Worm (Caenorhabditis elegans) whole organism, late embryonic: ENCODE measurements around the gene nhr-34.

Experiments used
- C08G9.2 ChIP-seq: sonication (generic microtip); optimal IDR thresholded peaks from 2 replicates; lab custom pipeline; 2016; ENCODE audit warnings: mild to moderate bottlenecking, missing genetic modification characterization, moderate library complexity, missing compliant biosample characterization
- K02D7.2 ChIP-seq: sonication (generic microtip); optimal IDR thresholded peaks from 2 replicates; lab custom pipeline; 2017; ENCODE audit warnings: mild to moderate bottlenecking, missing genetic modification characterization, missing compliant biosample characterization
- K09A11.1 ChIP-seq: sonication (generic microtip); optimal IDR thresholded peaks from 2 replicates; lab custom pipeline; 2017; ENCODE audit warnings: antibody characterized with exemption, mild to moderate bottlenecking, missing genetic modification characterization, missing compliant biosample characterization; ENCODE audit not compliant: insufficient read depth
- ahr-1 ChIP-seq: sonication (generic microtip); optimal IDR thresholded peaks from 2 replicates; lab custom pipeline; 2016; ENCODE audit warnings: missing genetic modification characterization, missing compliant biosample characterization
- ceh-14 ChIP-seq: sonication (generic microtip); optimal IDR thresholded peaks from 2 replicates; lab custom pipeline; 2016; ENCODE audit warnings: missing genotype, missing genetic modification characterization, missing compliant biosample characterization
- ceh-19 ChIP-seq: fragments of 200-800 bp; sonication (Bioruptor generic); optimal IDR thresholded peaks from 2 replicates; lab custom pipeline; 2018; ENCODE audit warnings: mild to moderate bottlenecking, missing genetic modification characterization, missing compliant biosample characterization
- ceh-24 ChIP-seq: sonication (generic microtip); optimal IDR thresholded peaks from 2 replicates; lab custom pipeline; 2016; ENCODE audit warnings: mild to moderate bottlenecking, missing genetic modification characterization, missing compliant biosample characterization
- ceh-30 ChIP-seq: fragments of 150-350 bp; optimal IDR thresholded peaks from 2 replicates; lab custom pipeline; 2014; ENCODE audit warnings: missing biosample characterization, missing genetic modification characterization
- ceh-48 ChIP-seq: sonication (generic microtip); optimal IDR thresholded peaks from 2 replicates; lab custom pipeline; 2016; ENCODE audit warnings: missing genetic modification characterization, inconsistent platforms, missing compliant biosample characterization
- ceh-6 ChIP-seq: fragments of 200-800 bp; sonication (Bioruptor generic); optimal IDR thresholded peaks from 2 replicates; lab custom pipeline; 2018; ENCODE audit warnings: mild to moderate bottlenecking, missing genetic modification characterization, missing compliant biosample characterization
- ceh-9 ChIP-seq: sonication (generic microtip); optimal IDR thresholded peaks from 2 replicates; lab custom pipeline; 2016; ENCODE audit warnings: mild to moderate bottlenecking, missing genetic modification characterization, inconsistent platforms, missing compliant biosample characterization
- dmd-4 ChIP-seq: sonication (generic microtip); optimal IDR thresholded peaks from 2 replicates; lab custom pipeline; 2016; ENCODE audit warnings: borderline replicate concordance, missing genetic modification characterization, missing compliant biosample characterization
- dve-1 ChIP-seq: sonication (generic microtip); optimal IDR thresholded peaks from 2 replicates; lab custom pipeline; 2017; ENCODE audit warnings: antibody characterized with exemption, mild to moderate bottlenecking, missing genetic modification characterization, missing compliant biosample characterization
- elt-2 ChIP-seq: sonication (generic microtip); optimal IDR thresholded peaks from 2 replicates; lab custom pipeline; 2016; ENCODE audit warnings: missing genetic modification reagents, missing genetic modification characterization, missing compliant biosample characterization
- elt-4 ChIP-seq: sonication (generic microtip); optimal IDR thresholded peaks from 2 replicates; lab custom pipeline; 2016; ENCODE audit warnings: missing genetic modification characterization, missing compliant biosample characterization
- ets-4 ChIP-seq: sonication (generic microtip); optimal IDR thresholded peaks from 2 replicates; lab custom pipeline; 2016; ENCODE audit warnings: missing genetic modification characterization, missing compliant biosample characterization
- fax-1 ChIP-seq: sonication (generic microtip); optimal IDR thresholded peaks from 2 replicates; lab custom pipeline; 2016; ENCODE audit warnings: missing genotype, missing genetic modification characterization, missing compliant biosample characterization
- fkh-10 ChIP-seq: fragments of 150-350 bp; optimal IDR thresholded peaks from 2 replicates; lab custom pipeline; 2014; ENCODE audit warnings: missing biosample characterization, missing genetic modification reagents, missing genetic modification characterization
- hlh-13 ChIP-seq: fragments of 200-800 bp; sonication (Bioruptor generic); optimal IDR thresholded peaks from 2 replicates; lab custom pipeline; 2018; ENCODE audit warnings: mild to moderate bottlenecking, missing genetic modification characterization, missing compliant biosample characterization
- hlh-30 ChIP-seq: sonication (generic microtip); optimal IDR thresholded peaks from 2 replicates; lab custom pipeline; 2017; ENCODE audit warnings: antibody characterized with exemption, missing genetic modification characterization, missing compliant biosample characterization; ENCODE audit not compliant: insufficient read depth
- hlh-6 ChIP-seq: sonication (generic microtip); optimal IDR thresholded peaks from 2 replicates; lab custom pipeline; 2016; ENCODE audit warnings: missing genotype, missing genetic modification characterization, missing compliant biosample characterization
- hlh-8 ChIP-seq: sonication (generic microtip); optimal IDR thresholded peaks from 2 replicates; lab custom pipeline; 2016; ENCODE audit warnings: missing genotype, missing genetic modification characterization, missing compliant biosample characterization
- lin-11 ChIP-seq: fragments of 200-800 bp; sonication (Bioruptor generic); optimal IDR thresholded peaks from 2 replicates; lab custom pipeline; 2018; ENCODE audit warnings: mild to moderate bottlenecking, missing genetic modification characterization, missing compliant biosample characterization
- madf-2 ChIP-seq: sonication (generic microtip); optimal IDR thresholded peaks from 2 replicates; lab custom pipeline; 2017; ENCODE audit warnings: missing genetic modification characterization, missing compliant biosample characterization
- mec-3 ChIP-seq: sonication (generic microtip); optimal IDR thresholded peaks from 2 replicates; lab custom pipeline; 2016; ENCODE audit warnings: borderline replicate concordance, missing genetic modification characterization, missing compliant biosample characterization
- nhr-232 ChIP-seq: sonication (generic microtip); optimal IDR thresholded peaks from 2 replicates; lab custom pipeline; 2016; ENCODE audit warnings: missing genetic modification characterization, missing compliant biosample characterization
- npax-4 ChIP-seq: sonication (generic microtip); optimal IDR thresholded peaks from 2 replicates; lab custom pipeline; 2016; ENCODE audit warnings: missing genetic modification characterization, missing compliant biosample characterization
- odd-2 ChIP-seq: sonication (generic microtip); optimal IDR thresholded peaks from 2 replicates; lab custom pipeline; 2017; ENCODE audit warnings: antibody characterized with exemption, mild to moderate bottlenecking, missing genetic modification characterization, missing compliant biosample characterization
- pat-9 ChIP-seq: fragments of 200-800 bp; sonication (Bioruptor generic); optimal IDR thresholded peaks from 2 replicates; lab custom pipeline; 2018; ENCODE audit warnings: mild to moderate bottlenecking, missing genetic modification characterization, moderate library complexity, missing compliant biosample characterization
- pha-2 ChIP-seq: sonication (generic microtip); optimal IDR thresholded peaks from 2 replicates; lab custom pipeline; 2017; ENCODE audit warnings: mild to moderate bottlenecking, missing genetic modification characterization, missing compliant biosample characterization
- pqm-1 ChIP-seq: sonication (generic microtip); optimal IDR thresholded peaks from 2 replicates; lab custom pipeline; 2016; ENCODE audit warnings: missing genetic modification characterization, missing compliant biosample characterization
- pros-1 ChIP-seq: fragments of 150-350 bp; optimal IDR thresholded peaks from 2 replicates; lab custom pipeline; 2014; ENCODE audit warnings: missing biosample characterization, missing genetic modification reagents, missing genetic modification characterization
- ref-2 ChIP-seq: sonication (generic microtip); optimal IDR thresholded peaks from 2 replicates; lab custom pipeline; 2016; ENCODE audit warnings: missing genetic modification characterization, missing compliant biosample characterization
- rnt-1 ChIP-seq: sonication (generic microtip); optimal IDR thresholded peaks from 2 replicates; lab custom pipeline; 2016; ENCODE audit warnings: missing genetic modification characterization, missing compliant biosample characterization
- sdc-2 ChIP-seq: sonication (generic microtip); optimal IDR thresholded peaks from 2 replicates; lab custom pipeline; 2016; ENCODE audit warnings: missing genotype, missing genetic modification characterization, missing compliant biosample characterization
- sox-2 ChIP-seq: fragments of 200-800 bp; sonication (Bioruptor generic); IDR thresholded peaks from 2 replicates; pipeline ENCODE4 v1.3.6; 2022; ENCODE audit warnings: missing genetic modification reagents, missing genetic modification characterization, missing compliant biosample characterization
- tbx-2 ChIP-seq: sonication (generic microtip); optimal IDR thresholded peaks from 2 replicates; lab custom pipeline; 2016; ENCODE audit warnings: missing genetic modification characterization, missing compliant biosample characterization
- unc-42 ChIP-seq: sonication (generic microtip); optimal IDR thresholded peaks from 2 replicates; lab custom pipeline; 2016; ENCODE audit warnings: missing genotype, missing genetic modification characterization, missing compliant biosample characterization
- zip-5 ChIP-seq: sonication (generic microtip); optimal IDR thresholded peaks from 2 replicates; lab custom pipeline; 2016; ENCODE audit warnings: missing genetic modification characterization, missing compliant biosample characterization
- ztf-16 ChIP-seq: sonication (generic microtip); optimal IDR thresholded peaks from 2 replicates; lab custom pipeline; 2017; ENCODE audit warnings: missing genetic modification characterization, missing compliant biosample characterization

Gene nhr-34

DNA sequence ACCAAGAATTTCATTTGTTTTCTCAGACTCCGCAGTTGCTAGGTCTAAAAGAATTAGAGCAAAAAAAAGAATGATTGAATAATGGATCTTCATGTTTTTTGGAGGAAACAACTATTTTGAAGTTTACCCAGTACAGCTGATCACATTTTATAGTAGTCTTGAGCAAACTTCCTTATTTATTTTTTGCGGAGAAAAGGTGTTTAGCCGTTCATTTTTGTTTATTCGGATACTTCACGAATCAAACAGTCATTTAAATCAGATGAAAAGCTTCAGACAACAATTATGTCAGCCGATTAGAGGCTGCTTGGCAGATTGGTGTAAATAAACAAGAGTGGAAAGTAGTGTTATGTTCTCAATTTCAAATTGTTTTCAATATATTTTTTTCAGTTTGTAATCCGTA is 51.2 kb downstream of the nhr-34 start, which contains the start of gene W09C2.8:
TSS of gene W09C2.8 (minus strand) at position 101 of the 400 bp plus-strand sequence.
- no peak for TF ChIP-seq hlh-8

- TF ChIP-seq ceh-19: no peak
- TF ChIP-seq K02D7.2 (tag; lab: Kevin White, UChicago): no peak
- no peak for TF ChIP-seq ref-2 (tag; lab: Kevin White, UChicago)
- no peak for TF ChIP-seq npax-4 (tag; lab: Kevin White, UChicago)
Measured at ce11 chrIV:9623269-9623668, 52.2 kb downstream of the nhr-34 start, which contains the start of gene W09C2.9. Gene W09C2.9 (minus strand): TSS chrIV:9623369.

- TF ChIP-seq hlh-6 (tag; lab: Kevin White, UChicago) (no peak), unc-42 (tag; lab: Kevin White, UChicago) (no peak), ceh-19 (no peak), mec-3 (tag; lab: Kevin White, UChicago) (no peak), lin-11 (tag; lab: Kevin White, UChicago) (no peak), odd-2 (tag; lab: Kevin White, UChicago) (no peak), ztf-16 (tag; lab: Kevin White, UChicago) (no peak), zip-5 (tag; lab: Kevin White, UChicago) (no peak), elt-2 (no peak), hlh-30 (no peak), pros-1 (tag; lab: Kevin White, UChicago) (no peak), hlh-8 (no peak), tbx-2 (no peak), fkh-10 (GFP tag; lab: Kevin White, UChicago) (no peak)
Measured at ce11 chrIV:9622272-9622671, 53.2 kb downstream of the nhr-34 start, which contains the start of gene W09C2.7. Gene W09C2.7 (minus strand): TSS chrIV:9622372.

- no peak for TF ChIP-seq tbx-2
- TF ChIP-seq sox-2: no peak
- TF ChIP-seq ceh-19: no peak
- TF ChIP-seq ceh-14 (tag; lab: Kevin White, UChicago): no peak
- TF ChIP-seq ets-4 (tag; lab: Kevin White, UChicago): no peak
- TF ChIP-seq ceh-48: no peak
- no peak for TF ChIP-seq nhr-232 (tag; lab: Kevin White, UChicago)
- no peak for TF ChIP-seq ceh-6 (GFP tag; lab: Kevin White, UChicago)
- no peak for TF ChIP-seq hlh-13 (GFP tag; lab: Kevin White, UChicago)
- TF ChIP-seq ceh-24 (tag; lab: Kevin White, UChicago): no peak
- no peak for TF ChIP-seq ref-2 (tag; lab: Kevin White, UChicago)
- TF ChIP-seq elt-4 (tag; lab: Kevin White, UChicago): no peak
- TF ChIP-seq pat-9 (tag; lab: Kevin White, UChicago): no peak
- no peak for TF ChIP-seq fax-1 (tag; lab: Kevin White, UChicago)
- TF ChIP-seq odd-2 (tag; lab: Kevin White, UChicago): no peak
- no peak for TF ChIP-seq rnt-1 (tag; lab: Kevin White, UChicago)
- TF ChIP-seq fkh-10 (GFP tag; lab: Kevin White, UChicago): no peak
- no peak for TF ChIP-seq ahr-1 (tag; lab: Kevin White, UChicago)
- TF ChIP-seq elt-2: no peak
- TF ChIP-seq dve-1: no peak
Measured at ce11 chrIV:9618836-9619235, 56.6 kb downstream of the nhr-34 start.

DNA sequence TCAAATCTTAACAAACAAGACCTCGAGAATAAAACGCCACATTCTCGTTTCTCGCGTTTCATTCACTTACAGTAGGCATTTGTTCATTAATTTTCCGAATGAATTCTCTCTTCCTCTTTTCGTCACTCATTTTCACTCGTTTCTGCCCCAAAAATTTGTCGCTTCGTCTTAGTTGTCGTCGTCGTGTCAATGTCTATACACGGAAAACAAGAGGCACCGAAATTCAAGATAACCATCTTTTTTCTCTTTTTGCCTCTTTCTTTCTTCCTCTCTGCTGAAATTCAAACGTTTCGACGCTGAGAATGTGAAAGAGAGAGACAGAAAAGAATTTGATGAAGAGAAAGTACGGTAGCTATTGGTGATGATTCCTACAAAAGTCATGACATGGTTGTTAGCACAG is 57.5 kb downstream of the nhr-34 start:
- no peak for TF ChIP-seq ceh-19
- no peak for TF ChIP-seq hlh-13 (GFP tag; lab: Kevin White, UChicago)
- TF ChIP-seq rnt-1 (tag; lab: Kevin White, UChicago): no peak
- no peak for TF ChIP-seq pqm-1
- no peak for TF ChIP-seq dmd-4 (tag; lab: Kevin White, UChicago)
- no peak for TF ChIP-seq ceh-30 (tag; lab: Kevin White, UChicago)
- TF ChIP-seq madf-2: no peak
- no peak for TF ChIP-seq ceh-24 (tag; lab: Kevin White, UChicago)
- no peak for TF ChIP-seq pha-2 (tag; lab: Kevin White, UChicago)
- TF ChIP-seq ref-2 (tag; lab: Kevin White, UChicago): no peak
- TF ChIP-seq lin-11 (tag; lab: Kevin White, UChicago): no peak
- no peak for TF ChIP-seq K09A11.1 (tag; lab: Kevin White, UChicago)
- no peak for TF ChIP-seq ceh-9
- no peak for TF ChIP-seq sdc-2 (tag; lab: Kevin White, UChicago)
- TF ChIP-seq C08G9.2 (tag; lab: Kevin White, UChicago): no peak
- TF ChIP-seq, all 69 proteins: peak for 0
